Worm (Caenorhabditis elegans): ENCODE measurements around the gene nhr-78.

DNA sequence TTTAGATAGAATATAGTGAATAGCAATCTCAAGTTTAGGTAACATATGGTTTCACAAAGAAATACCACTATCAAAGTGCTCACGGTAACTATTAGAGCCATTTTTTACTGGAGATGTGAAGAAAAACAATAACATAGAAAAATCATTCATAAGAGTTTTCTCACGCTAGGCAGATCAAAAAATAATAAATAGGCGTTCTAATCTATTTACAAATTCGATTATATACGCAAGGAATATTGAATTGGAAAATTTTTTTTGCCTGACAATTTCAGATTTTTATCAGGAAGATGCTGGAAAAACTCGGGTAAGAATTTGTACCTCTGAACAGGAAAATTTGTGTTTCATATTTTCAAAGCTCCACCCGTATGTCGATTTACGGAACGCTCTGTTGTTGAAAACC lies 49.8 kb downstream of the nhr-78 start, which contains the start of gene srbc-70:
- TF ChIP-seq flt-1 (GFP tag; IDR thresholded peaks at IDR 0.05) (no peak), ztf-29 (GFP tag; IDR thresholded peaks at IDR 0.05) (no peak), klf-2 (GFP tag; conservative IDR thresholded peaks at IDR 0.05) (no peak), ref-1 (GFP tag; conservative IDR thresholded peaks at IDR 0.05) (no peak), tab-1 (GFP tag; IDR thresholded peaks at IDR 0.05) (no peak), med-1 (GFP tag; optimal IDR thresholded peaks at IDR 0.05; ENCODE audit: insufficient read depth) (no peak), ztf-23 (GFP tag; IDR thresholded peaks at IDR 0.05) (no peak), cog-1 (tag; optimal IDR thresholded peaks at IDR 0.05) (no peak), T22C8.4 (GFP tag; IDR thresholded peaks at IDR 0.05) (no peak)

Data from whole organism, midembryonic.